Worm (Caenorhabditis elegans): Measurements from ENCODE around the gene srh-32.

srh-32 gene

ce11 chrV:17749181-17749580 lies 48.2 kb downstream of the srh-32 start, which contains the start of gene R12G8.1:
R12G8.1 (minus strand) TSS chrV:17749243.
- TF ChIP-seq ZK546.5 (tag; optimal IDR thresholded peaks at IDR 0.05) (no peak), ceh-32 (tag; optimal IDR thresholded peaks at IDR 0.05; ENCODE audit: poor library complexity) (peak; percentile 26), ces-1 (GFP tag; optimal IDR thresholded peaks at IDR 0.05) (peak; percentile 86), daf-12 (tag; optimal IDR thresholded peaks at IDR 0.05) (no peak), mes-2 (tag; optimal IDR thresholded peaks at IDR 0.05; ENCODE audit: poor library complexity, severe bottlenecking) (no peak), rbr-2 (tag; optimal IDR thresholded peaks at IDR 0.05) (peak; percentile 17), nhr-42 (GFP tag; IDR thresholded peaks at IDR 0.05) (no peak), lin-15B (tag; optimal IDR thresholded peaks at IDR 0.05) (no peak), ceh-82 (tag; optimal IDR thresholded peaks at IDR 0.05) (no peak), set-16 (GFP tag; IDR thresholded peaks at IDR 0.05) (peak; percentile 49), fkh-10 (GFP tag; optimal IDR thresholded peaks at IDR 0.05) (peak; percentile 88), ctbp-1 (GFP tag; IDR thresholded peaks at IDR 0.05) (peak; percentile 70), pha-4 (GFP tag; IDR thresholded peaks at IDR 0.05) (no peak), pha-4 (tag; optimal IDR thresholded peaks at IDR 0.05) (no peak), saeg-2 (GFP tag; IDR thresholded peaks at IDR 0.05) (no peak), lin-29 (GFP tag; IDR thresholded peaks at IDR 0.05) (no peak)

ce11 chrV:17752340-17752739 lies 51.3 kb downstream of the srh-32 start:
- TF ChIP-seq dmd-6 (GFP tag; IDR thresholded peaks at IDR 0.05) = peak; percentile 84
- no peak for TF ChIP-seq hif-1 (tag; optimal IDR thresholded peaks at IDR 0.05)
- peak; percentile 92 for TF ChIP-seq nhr-28 (tag; optimal IDR thresholded peaks at IDR 0.05)
- TF ChIP-seq dve-1 (tag; optimal IDR thresholded peaks at IDR 0.05; ENCODE audit: insufficient read depth) = peak; percentile 69
- no peak for TF ChIP-seq daf-16 (GFP tag; optimal IDR thresholded peaks at IDR 0.05)
- TF ChIP-seq daf-16 (tag; optimal IDR thresholded peaks at IDR 0.05) = peak; percentile 74
- TF ChIP-seq nhr-102 (tag; optimal IDR thresholded peaks at IDR 0.05) = peak; percentile 37
- peak; percentile 85 for TF ChIP-seq pqm-1 (tag; optimal IDR thresholded peaks at IDR 0.05)
- TF ChIP-seq zip-11 (GFP tag; IDR thresholded peaks at IDR 0.05) = no peak
- TF ChIP-seq hlh-11 (tag; optimal IDR thresholded peaks at IDR 0.05) = peak; percentile 66
- no peak for TF ChIP-seq pha-4 (GFP tag; IDR thresholded peaks at IDR 0.05)
- peak; percentile 62 for TF ChIP-seq pha-4 (tag; optimal IDR thresholded peaks at IDR 0.05)
- no peak for TF ChIP-seq arid-1 (GFP tag; conservative IDR thresholded peaks at IDR 0.05)
- TF ChIP-seq unc-62 (GFP tag; optimal IDR thresholded peaks at IDR 0.05 in 1 of 2) = no peak
- no peak for TF ChIP-seq unc-62 (tag; optimal IDR thresholded peaks at IDR 0.05)
- TF ChIP-seq mxl-2 (GFP tag; conservative IDR thresholded peaks at IDR 0.05) = no peak
- 0 out of 2 replicates have a peak, but pooled peaks have one; percentile 36 for TF ChIP-seq ceh-20 (GFP tag; IDR thresholded peaks at IDR 0.05)
- TF ChIP-seq nhr-77 (tag; optimal IDR thresholded peaks at IDR 0.05) = peak; percentile 41
- no peak for TF ChIP-seq skn-1 (tag; optimal IDR thresholded peaks at IDR 0.05)
- peak; percentile 48; the same call in 1 of the 2 replicates for TF ChIP-seq tra-1 (GFP tag; IDR thresholded peaks at IDR 0.05)
- 0 out of 2 replicates have a peak, but pooled peaks have one; percentile 49 for TF ChIP-seq php-3 (GFP tag; IDR thresholded peaks at IDR 0.05)
- TF ChIP-seq zip-2 (tag; optimal IDR thresholded peaks at IDR 0.05) = no peak
- peak; percentile 38 for TF ChIP-seq nhr-48 (tag; optimal IDR thresholded peaks at IDR 0.05)
